Worm (Caenorhabditis elegans): ENCODE measurements around the gene F44G3.7.

F44G3.7 gene

DNA sequence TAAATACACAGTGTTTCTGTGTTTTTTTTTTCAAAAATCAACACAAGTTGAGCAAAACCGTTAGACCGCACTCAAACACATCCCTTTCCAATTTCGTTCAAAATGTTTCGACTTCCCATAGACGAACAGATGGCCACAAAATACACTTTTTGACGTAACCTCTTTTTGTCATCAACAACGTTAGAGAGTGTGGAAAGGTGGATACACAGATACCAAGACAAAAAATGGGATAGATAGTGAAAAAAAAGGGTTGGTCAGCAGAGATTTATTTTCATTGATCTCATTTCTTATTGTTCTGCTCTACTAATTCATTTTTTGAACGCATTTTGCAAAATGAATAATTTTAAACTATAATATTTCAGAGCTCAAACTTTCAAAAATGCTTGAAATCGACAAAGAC lies 42.1 kb downstream of the F44G3.7 start:
- TF ChIP-seq fos-1 (tag; optimal IDR thresholded peaks at IDR 0.05) (peak; percentile 26), ceh-16 (tag; optimal IDR thresholded peaks at IDR 0.05) (no peak), nhr-129 (tag; optimal IDR thresholded peaks at IDR 0.05) (peak; percentile 47), sma-9 (GFP tag; optimal IDR thresholded peaks at IDR 0.05) (peak; percentile 57), sma-9 (tag; optimal IDR thresholded peaks at IDR 0.05) (no peak)

DNA sequence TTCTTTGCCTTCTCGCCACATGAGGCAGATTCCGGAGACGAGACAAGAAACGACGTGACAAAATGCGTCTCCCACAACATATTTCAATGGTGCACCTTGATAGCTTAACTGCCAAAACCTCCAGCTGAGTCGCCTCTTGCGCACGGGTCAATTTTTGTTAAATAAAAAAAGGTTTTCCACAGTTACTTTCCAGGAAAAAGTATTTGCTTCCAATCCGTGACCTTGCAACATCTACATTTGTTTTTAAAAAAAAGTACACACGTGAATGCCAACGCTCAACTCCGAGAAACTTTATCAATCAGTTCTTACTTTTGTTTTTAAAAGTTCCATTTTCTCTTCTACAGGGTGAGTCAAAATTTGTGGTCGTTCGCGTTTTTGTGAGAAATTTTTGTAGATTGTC lies 42.7 kb downstream of the F44G3.7 start, which contains the start of gene F22B8.7:
Gene F22B8.7 (plus strand): TSS at position 301 of the 400 bp plus-strand sequence.
- TF ChIP-seq elt-3 (tag; optimal IDR thresholded peaks at IDR 0.05) (no peak), nhr-129 (tag; optimal IDR thresholded peaks at IDR 0.05) (no peak)

DNA sequence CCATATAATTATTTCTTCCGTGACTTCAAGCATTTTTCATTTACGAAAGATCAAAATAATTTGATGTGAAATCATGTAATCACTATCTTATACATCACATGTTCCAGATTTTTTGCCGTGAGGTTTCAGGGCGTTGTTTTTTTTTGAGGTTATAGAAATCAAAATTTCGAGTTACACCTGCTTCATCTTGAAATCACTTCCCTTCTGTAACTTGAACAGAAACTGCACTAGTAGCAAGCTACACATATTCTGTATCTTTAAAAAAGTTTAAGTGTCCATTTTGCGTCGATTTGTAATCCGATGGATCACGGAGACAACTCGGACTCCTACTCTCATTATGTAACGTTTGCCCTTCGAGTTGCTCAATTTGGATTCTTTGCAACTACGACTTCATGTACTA lies 46.3 kb downstream of the F44G3.7 start, which contains the start of gene F22B8.3:
Gene F22B8.3 (plus strand): TSS at position 301 of the 400 bp plus-strand sequence.
- no peak for TF ChIP-seq mab-5 (tag; optimal IDR thresholded peaks at IDR 0.05)
- TF ChIP-seq lin-13 (GFP tag; optimal IDR thresholded peaks at IDR 0.05): no peak
- no peak for TF ChIP-seq sma-9 (GFP tag; optimal IDR thresholded peaks at IDR 0.05)
- no peak for TF ChIP-seq sma-9 (tag; optimal IDR thresholded peaks at IDR 0.05)
- TF ChIP-seq mbf-1 (tag; optimal IDR thresholded peaks at IDR 0.05): no peak
- TF ChIP-seq nhr-12 (tag; optimal IDR thresholded peaks at IDR 0.05): no peak
- TF ChIP-seq skn-1 (tag; optimal IDR thresholded peaks at IDR 0.05): no peak
- TF ChIP-seq elt-3 (tag; optimal IDR thresholded peaks at IDR 0.05): no peak
- no peak for TF ChIP-seq nhr-6 (tag; optimal IDR thresholded peaks at IDR 0.05)
- no peak for TF ChIP-seq C34F6.9 (tag; optimal IDR thresholded peaks at IDR 0.05)
- TF ChIP-seq F13H6.1 (tag; optimal IDR thresholded peaks at IDR 0.05): no peak
- TF ChIP-seq nhr-77 (tag; optimal IDR thresholded peaks at IDR 0.05): no peak
- TF ChIP-seq sem-4 (tag; optimal IDR thresholded peaks at IDR 0.05): no peak
- TF ChIP-seq dmd-4 (tag; optimal IDR thresholded peaks at IDR 0.05): no peak

All from whole organism, L2 larva.